Fruit fly (Drosophila melanogaster): Measurements from ENCODE around the gene ergic53.

Gene ergic53

DNA sequence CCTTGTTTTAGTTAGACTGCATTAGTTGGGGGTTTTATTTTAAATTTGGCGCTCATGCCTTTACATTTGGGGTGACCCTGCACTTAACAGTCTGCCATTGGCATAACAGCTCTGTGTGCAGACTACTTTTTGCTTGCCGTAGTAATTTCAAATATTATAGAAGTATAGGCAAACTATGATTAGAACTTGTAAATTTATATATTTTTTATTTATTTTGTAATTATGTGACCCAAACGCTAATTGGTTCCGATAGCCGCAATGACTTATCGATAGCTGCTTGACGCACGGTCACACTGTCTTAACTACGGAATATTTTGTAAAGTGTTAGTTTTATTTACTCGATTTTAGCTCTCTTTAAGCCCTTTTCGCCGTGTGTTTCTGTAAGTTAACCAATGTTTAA, 9.9 kb downstream of the ergic53 start, which contains the start of gene rhea (continued):
- TF ChIP-seq corto (GFP tag; optimal IDR thresholded peaks at IDR 0.05) (no peak), toy (GFP tag; IDR thresholded peaks at IDR 0.05) (no peak), Hr78 (GFP tag; optimal IDR thresholded peaks at IDR 0.05) (no peak), dpn (GFP tag; optimal IDR thresholded peaks at IDR 0.05) (peak in 1 of 2 experiments; percentile 39), cg (GFP tag; optimal IDR thresholded peaks at IDR 0.05) (no peak), nom (GFP tag; optimal IDR thresholded peaks at IDR 0.05) (no peak), Dip2 (GFP tag; IDR thresholded peaks at IDR 0.05) (no peak), CG1603 (tag; optimal IDR thresholded peaks at IDR 0.05) (peak; percentile 18), lilli (GFP tag; optimal IDR thresholded peaks at IDR 0.05) (peak; percentile 41), unpg (GFP tag; optimal IDR thresholded peaks at IDR 0.05) (peak; percentile 14), lola (GFP tag; optimal IDR thresholded peaks at IDR 0.05) (peak in 1 of 3 experiments; percentile 10), D19B (GFP tag; optimal IDR thresholded peaks at IDR 0.05) (no peak), Mrtf (GFP tag; IDR thresholded peaks at IDR 0.05) (no peak), Ada2b (GFP tag; IDR thresholded peaks at IDR 0.05) (no peak), CG13287 (GFP tag; IDR thresholded peaks at IDR 0.05; ENCODE audit: partially characterized antibody) (peak; percentile 92), dati (GFP tag; IDR thresholded peaks at IDR 0.05) (no peak), CG13424 (tag; optimal IDR thresholded peaks at IDR 0.05) (peak; percentile 15), ranshi (GFP tag; IDR thresholded peaks at IDR 0.05) (peak; percentile 82), mld (GFP tag; IDR thresholded peaks at IDR 0.05; ENCODE audit: partially characterized antibody) (no peak), CG4282 (GFP tag; optimal IDR thresholded peaks at IDR 0.05) (no peak), B-H2 (GFP tag; optimal IDR thresholded peaks at IDR 0.05) (peak; percentile 11), CG4404 (GFP tag; IDR thresholded peaks at IDR 0.05) (no peak), gce (GFP tag; IDR thresholded peaks at IDR 0.05) (no peak), Abd-B (GFP tag; optimal IDR thresholded peaks at IDR 0.05) (no peak), CG18476 (GFP tag; optimal IDR thresholded peaks at IDR 0.05) (peak; percentile 24), CG12659 (GFP tag; optimal IDR thresholded peaks at IDR 0.05) (peak; percentile 68), Atf-2 (GFP tag; optimal IDR thresholded peaks at IDR 0.05) (no peak), CG9817 (tag; optimal IDR thresholded peaks at IDR 0.05) (no peak), CG12942 (GFP tag; optimal IDR thresholded peaks at IDR 0.05) (no peak), CHES-1-like (GFP tag; optimal IDR thresholded peaks at IDR 0.05) (no peak), sna (GFP tag; IDR thresholded peaks at IDR 0.05; ENCODE audit: partially characterized antibody) (peak; percentile 67; the same call in 1 of the 2 replicates), chm (GFP tag; IDR thresholded peaks at IDR 0.05) (no peak), ap (GFP tag; IDR thresholded peaks at IDR 0.05) (no peak), CG17912 (GFP tag; optimal IDR thresholded peaks at IDR 0.05) (no peak), dmrt99B (tag; optimal IDR thresholded peaks at IDR 0.05) (no peak), CG33557 (GFP tag; optimal IDR thresholded peaks at IDR 0.05) (no peak), CG6175 (GFP tag; IDR thresholded peaks at IDR 0.05) (no peak), CG6791 (GFP tag; IDR thresholded peaks at IDR 0.05; ENCODE audit: partially characterized antibody) (peak; percentile 71; the same call in 2 of the 3 replicates), CG12744 (GFP tag; optimal IDR thresholded peaks at IDR 0.05) (no peak), inv (GFP tag; IDR thresholded peaks at IDR 0.05; ENCODE audit: partially characterized antibody) (peak; percentile 74), CG3995 (GFP tag; optimal IDR thresholded peaks at IDR 0.05) (peak; percentile 82), CG8388 (GFP tag; optimal IDR thresholded peaks at IDR 0.05) (no peak), CG11696 (GFP tag; IDR thresholded peaks at IDR 0.05) (no peak), pum (GFP tag; optimal IDR thresholded peaks at IDR 0.05) (no peak), CoRest (tag; optimal IDR thresholded peaks at IDR 0.05) (peak; percentile 18), CG13624 (GFP tag; optimal IDR thresholded peaks at IDR 0.05) (no peak), CG17829 (tag; optimal IDR thresholded peaks at IDR 0.05) (peak; percentile 57), HmgZ (tag; optimal IDR thresholded peaks at IDR 0.05) (peak; percentile 52), Nf-YA (GFP tag; IDR thresholded peaks at IDR 0.05) (no peak), CG7372 (GFP tag; IDR thresholded peaks at IDR 0.05) (no peak)

All from whole organism, embryonic.